Fruit fly (Drosophila melanogaster): ENCODE results near the gene kuz.

Gene kuz

DNA sequence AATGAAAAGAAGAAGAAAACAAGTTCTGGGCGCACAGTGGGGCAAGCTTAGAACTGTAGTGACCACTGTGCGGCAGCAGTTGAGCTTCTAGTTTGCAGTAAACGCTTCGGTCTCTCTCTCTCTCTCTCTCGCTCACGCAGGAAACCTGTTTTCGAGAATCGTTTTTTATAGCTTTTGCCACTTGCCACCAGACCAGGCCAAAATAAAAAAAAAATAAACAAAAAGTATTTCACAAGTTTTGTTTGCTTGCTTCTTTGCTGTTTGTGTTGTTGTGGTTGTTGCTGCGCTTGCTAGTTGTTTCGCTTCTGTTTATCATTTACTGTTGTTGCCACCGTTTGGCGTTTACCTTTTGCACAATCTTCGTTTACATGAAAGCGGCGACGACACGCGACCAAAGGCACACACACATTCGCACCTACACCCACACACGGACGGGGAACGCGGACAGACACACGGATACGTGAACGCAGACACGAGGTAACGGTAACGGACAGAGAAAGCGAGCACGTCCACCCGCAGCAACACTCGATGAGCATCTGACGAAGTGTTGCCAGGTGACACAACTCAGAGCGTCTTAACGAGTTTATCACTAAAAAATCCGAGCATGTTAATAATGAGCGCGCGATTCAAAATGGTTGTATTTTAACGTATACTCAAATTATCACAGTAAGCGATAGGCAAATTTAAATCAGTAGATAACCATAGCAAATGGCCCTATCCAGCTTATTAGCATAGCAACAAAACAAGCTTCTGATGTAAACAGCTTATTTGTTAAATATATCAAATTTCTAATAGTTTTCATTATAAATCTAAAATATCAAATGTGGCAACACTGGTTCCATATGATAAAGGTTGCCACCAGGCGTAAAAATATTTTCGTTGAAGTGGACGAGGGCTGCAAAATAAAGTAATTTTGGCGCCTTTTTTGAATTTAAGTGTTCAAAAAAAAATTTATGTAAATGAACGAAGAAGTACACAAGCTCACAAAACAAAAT is 856 bp upstream of the kuz start, which contains the start of gene B4 (continued):
- TF ChIP-seq NFAT (GFP tag; IDR thresholded peaks at IDR 0.05) (peak; percentile 74; the same call in 1 of the 2 replicates), CG6175 (GFP tag; IDR thresholded peaks at IDR 0.05) (peak; percentile 90; the same call in 2 of the 3 replicates), sr (GFP tag; IDR thresholded peaks at IDR 0.05) (no peak; the same call in 1 of the 3 replicates), Poxn (GFP tag; IDR thresholded peaks at IDR 0.05) (no peak), CG3281 (GFP tag; optimal IDR thresholded peaks at IDR 0.05) (peak; percentile 20), Dll (GFP tag; IDR thresholded peaks at IDR 0.05; ENCODE audit: partially characterized antibody) (no peak), Dbx (GFP tag; IDR thresholded peaks at IDR 0.05) (peak; percentile 76; the same call in 2 of the 3 replicates), aop (GFP tag; IDR thresholded peaks at IDR 0.05) (0 out of 2 replicates have a peak, but pooled peaks have one; percentile 41), CG3838 (GFP tag; optimal IDR thresholded peaks at IDR 0.05) (peak; percentile 23), pzg (GFP tag; optimal IDR thresholded peaks at IDR 0.05) (peak; percentile 70), ro (GFP tag; IDR thresholded peaks at IDR 0.05) (no peak), CG8944 (GFP tag; optimal IDR thresholded peaks at IDR 0.05) (no peak), Hr3 (GFP tag; optimal IDR thresholded peaks at IDR 0.05) (no peak), CG5180 (GFP tag; optimal IDR thresholded peaks at IDR 0.05) (peak; percentile 68), Elba2 (GFP tag; optimal IDR thresholded peaks at IDR 0.05) (peak; percentile 29), Pdp1 (GFP tag; optimal IDR thresholded peaks at IDR 0.05) (peak; percentile 4 to 65), schlank (tag; optimal IDR thresholded peaks at IDR 0.05) (peak; percentile 41), inv (GFP tag; IDR thresholded peaks at IDR 0.05; ENCODE audit: partially characterized antibody) (peak; percentile 26; the same call in 1 of the 2 replicates), disco-r (GFP tag; optimal IDR thresholded peaks at IDR 0.05) (peak; percentile 53), ttk (GFP tag; IDR thresholded peaks at IDR 0.05) (0 out of 2 replicates have a peak, but pooled peaks have one; percentile 37), mirr (GFP tag; optimal IDR thresholded peaks at IDR 0.05) (peak; percentile 89), hb (GFP tag; IDR thresholded peaks at IDR 0.05; ENCODE audit: partially characterized antibody) (no peak), dati (GFP tag; IDR thresholded peaks at IDR 0.05) (no peak), CG14441 (GFP tag; IDR thresholded peaks at IDR 0.05) (no peak), Trl (optimal IDR thresholded peaks at IDR 0.05) (peak; percentile 25 to 60), Trl (GFP tag; optimal IDR thresholded peaks at IDR 0.05) (peak; percentile 18), sd (tag; optimal IDR thresholded peaks at IDR 0.05) (peak; percentile 26), BtbVII (GFP tag; optimal IDR thresholded peaks at IDR 0.05) (peak; percentile 55), CG4328 (GFP tag; optimal IDR thresholded peaks at IDR 0.05) (peak; percentile 19), pfk (GFP tag; optimal IDR thresholded peaks at IDR 0.05) (peak; percentile 6), D (optimal IDR thresholded peaks at IDR 0.05) (no peak), D (GFP tag; optimal IDR thresholded peaks at IDR 0.05) (peak; percentile 42), gcm (GFP tag; optimal IDR thresholded peaks at IDR 0.05) (peak; percentile 31), CG10274 (GFP tag; optimal IDR thresholded peaks at IDR 0.05) (no peak), CG10959 (GFP tag; IDR thresholded peaks at IDR 0.05) (no peak), ems (GFP tag; optimal IDR thresholded peaks at IDR 0.05) (no peak), CG14860 (GFP tag; IDR thresholded peaks at IDR 0.05; ENCODE audit: partially characterized antibody) (no peak), esg (GFP tag; conservative IDR thresholded peaks at IDR 0.05) (no peak), Taf1 (GFP tag; IDR thresholded peaks at IDR 0.05) (no peak), pho (GFP tag; optimal IDR thresholded peaks at IDR 0.05) (peak; percentile 18), CoRest (tag; optimal IDR thresholded peaks at IDR 0.05) (no peak), tgo (GFP tag; IDR thresholded peaks at IDR 0.05) (no peak), Dp (GFP tag; optimal IDR thresholded peaks at IDR 0.05) (peak; percentile 96), CG30403 (GFP tag; optimal IDR thresholded peaks at IDR 0.05) (no peak), CG8924 (tag; optimal IDR thresholded peaks at IDR 0.05) (peak; percentile 53), trem (tag; optimal IDR thresholded peaks at IDR 0.05) (no peak), Sry-δ (GFP tag; optimal IDR thresholded peaks at IDR 0.05) (peak; percentile 20), sqz (GFP tag; optimal IDR thresholded peaks at IDR 0.05) (peak; percentile 94), CG11504 (tag; optimal IDR thresholded peaks at IDR 0.05) (peak; percentile 6)
